Fruit fly (Drosophila melanogaster): ENCODE measurements around the gene CG7573.

DNA sequence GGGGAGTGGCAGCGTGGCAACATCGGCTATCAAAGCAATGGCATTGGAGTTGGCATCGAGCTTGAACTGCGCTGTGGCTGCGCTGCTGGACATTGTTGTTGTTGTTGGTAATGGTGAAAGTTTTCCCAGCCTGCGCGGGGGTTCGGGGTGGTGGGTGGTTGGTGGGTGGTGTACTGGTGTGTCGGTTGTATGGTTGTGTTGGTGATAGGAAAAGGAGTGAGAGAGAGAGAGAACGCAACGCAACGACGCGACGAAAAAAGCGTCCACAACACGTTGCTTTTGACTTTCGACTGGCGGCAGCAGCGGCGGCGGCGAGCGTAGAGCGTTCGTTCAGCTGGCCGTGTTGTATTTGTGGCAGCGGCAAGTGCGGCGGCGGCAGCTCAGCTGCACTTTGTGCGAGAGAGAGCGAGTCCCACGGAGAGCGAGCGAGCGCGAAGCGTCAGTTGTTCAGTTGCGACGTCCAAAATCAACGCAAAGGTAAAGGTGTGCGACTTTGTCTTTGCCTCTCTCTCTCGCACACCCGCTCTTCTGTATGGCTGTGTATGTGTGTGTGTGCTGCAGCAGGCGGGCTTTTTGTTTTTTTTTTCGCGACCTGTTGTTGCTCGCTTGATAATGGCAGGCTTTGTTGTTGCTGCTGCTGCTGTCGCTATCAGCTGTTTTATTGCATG is 16.9 kb upstream of the CG7573 start:
- no peak for TF ChIP-seq dmrt93B (GFP tag; optimal IDR thresholded peaks at IDR 0.05)
- peak; percentile 33 for TF ChIP-seq psq (GFP tag; optimal IDR thresholded peaks at IDR 0.05)
- peak; percentile 38 for TF ChIP-seq fru (GFP tag; optimal IDR thresholded peaks at IDR 0.05)
